Worm (Caenorhabditis elegans): ENCODE data around the gene F43C11.3.

Gene F43C11.3

ce11 chrII:2354476-2354875, 1.4 kb downstream of the F43C11.3 start, which contains the start of gene F43C11.2:
TSS of gene F43C11.2 (plus strand) at chrII:2354776.
- TF ChIP-seq tbx-2 (tag; optimal IDR thresholded peaks at IDR 0.05) (no peak), skn-1 (tag; optimal IDR thresholded peaks at IDR 0.05) (no peak), vab-15 (tag; optimal IDR thresholded peaks at IDR 0.05) (no peak), nhr-76 (tag; optimal IDR thresholded peaks at IDR 0.05) (no peak), nhr-71 (tag; optimal IDR thresholded peaks at IDR 0.05) (no peak), irx-1 (tag; optimal IDR thresholded peaks at IDR 0.05) (no peak), unc-130 (tag; optimal IDR thresholded peaks at IDR 0.05) (no peak), nhr-12 (tag; optimal IDR thresholded peaks at IDR 0.05) (no peak), jun-1 (tag; optimal IDR thresholded peaks at IDR 0.05) (no peak)

- TF ChIP-seq mep-1 (tag; optimal IDR thresholded peaks at IDR 0.05) (no peak), fkh-10 (GFP tag; optimal IDR thresholded peaks at IDR 0.05) (no peak), elt-3 (tag; optimal IDR thresholded peaks at IDR 0.05) (no peak), rnt-1 (tag; optimal IDR thresholded peaks at IDR 0.05) (no peak), ceh-8 (GFP tag; optimal IDR thresholded peaks at IDR 0.05) (no peak), fos-1 (tag; optimal IDR thresholded peaks at IDR 0.05) (no peak), hlh-4 (tag; optimal IDR thresholded peaks at IDR 0.05) (no peak), nhr-77 (tag; optimal IDR thresholded peaks at IDR 0.05) (no peak), nhr-237 (tag; optimal IDR thresholded peaks at IDR 0.05) (no peak), snu-23 (GFP tag; optimal IDR thresholded peaks at IDR 0.05) (no peak), ceh-82 (tag; optimal IDR thresholded peaks at IDR 0.05) (no peak), pag-3 (tag; optimal IDR thresholded peaks at IDR 0.05; ENCODE audit: borderline replicate concordance, insufficient read depth) (no peak), efl-1 (optimal IDR thresholded peaks at IDR 0.05) (no peak), efl-1 (GFP tag; optimal IDR thresholded peaks at IDR 0.05 in 1 of 2) (no peak), egl-13 (tag; optimal IDR thresholded peaks at IDR 0.05) (no peak), sup-37 (GFP tag; optimal IDR thresholded peaks at IDR 0.05) (no peak), irx-1 (tag; optimal IDR thresholded peaks at IDR 0.05) (no peak), lsy-2 (tag; optimal IDR thresholded peaks at IDR 0.05) (no peak), lin-14 (GFP tag; optimal IDR thresholded peaks at IDR 0.05) (no peak)
Observed at ce11 chrII:2356795-2357194, 3.7 kb downstream of the F43C11.3 start, which contains the start of gene F43C11.1. TSS of gene F43C11.1 (plus strand) at chrII:2357095.

ce11 chrII:2359965-2360364, 6.9 kb downstream of the F43C11.3 start, which contains the start of gene F43C11.16:
TSS of gene F43C11.16 (minus strand) at chrII:2360065.
- TF ChIP-seq elt-3 (tag; optimal IDR thresholded peaks at IDR 0.05) (no peak), efl-1 (optimal IDR thresholded peaks at IDR 0.05) (no peak), efl-1 (GFP tag; optimal IDR thresholded peaks at IDR 0.05 in 1 of 2) (peak in 1 of 2 experiments; percentile 18)

ce11 chrII:2363673-2364072, 10.6 kb downstream of the F43C11.3 start, which contains the start of gene F43C11.11:
TSS of gene F43C11.11 (minus strand) at chrII:2363773.
- TF ChIP-seq tbx-2 (tag; optimal IDR thresholded peaks at IDR 0.05): no peak
- no peak for TF ChIP-seq unc-130 (tag; optimal IDR thresholded peaks at IDR 0.05)
- TF ChIP-seq nhr-90 (tag; optimal IDR thresholded peaks at IDR 0.05; ENCODE audit: poor library complexity): no peak
- TF ChIP-seq ztf-4 (tag; optimal IDR thresholded peaks at IDR 0.05): no peak
- TF ChIP-seq fos-1 (tag; optimal IDR thresholded peaks at IDR 0.05): no peak
- no peak for TF ChIP-seq nhr-11 (tag; optimal IDR thresholded peaks at IDR 0.05)
- no peak for TF ChIP-seq ama-1 (optimal IDR thresholded peaks at IDR 0.05)
- TF ChIP-seq zip-4 (GFP tag; optimal IDR thresholded peaks at IDR 0.05): no peak
- no peak for TF ChIP-seq nhr-76 (tag; optimal IDR thresholded peaks at IDR 0.05)
- TF ChIP-seq nhr-28 (tag; optimal IDR thresholded peaks at IDR 0.05): no peak

ce11 chrII:2366623-2367365, 13.7 kb downstream of the F43C11.3 start, which contains the start of the genes F43C11.12 and F16G10.5:
TSS of gene F43C11.12 (minus strand) at chrII:2366723.
TSS of gene F16G10.5 (plus strand) at chrII:2367315.
- TF ChIP-seq blmp-1 (tag; optimal IDR thresholded peaks at IDR 0.05) (no peak), hpl-2 (GFP tag; optimal IDR thresholded peaks at IDR 0.05) (no peak), C34B4.2 (tag; optimal IDR thresholded peaks at IDR 0.05) (no peak), egl-27 (tag; optimal IDR thresholded peaks at IDR 0.05) (no peak), swsn-7 (tag; optimal IDR thresholded peaks at IDR 0.05) (no peak), lin-35 (GFP tag; optimal IDR thresholded peaks at IDR 0.05) (no peak), ceh-88 (GFP tag; IDR thresholded peaks at IDR 0.05) (no peak), efl-3 (GFP tag; optimal IDR thresholded peaks at IDR 0.05) (no peak), lin-15B (tag; optimal IDR thresholded peaks at IDR 0.05) (no peak), unc-62 (GFP tag; optimal IDR thresholded peaks at IDR 0.05) (no peak), C04F5.9 (tag; optimal IDR thresholded peaks at IDR 0.05) (no peak), nhr-20 (tag; optimal IDR thresholded peaks at IDR 0.05) (no peak), vab-15 (tag; optimal IDR thresholded peaks at IDR 0.05) (no peak)

Measured in whole organism, L1 larva.